Worm (Caenorhabditis elegans): ENCODE data around the gene sams-3.

The sams-3 gene

DNA sequence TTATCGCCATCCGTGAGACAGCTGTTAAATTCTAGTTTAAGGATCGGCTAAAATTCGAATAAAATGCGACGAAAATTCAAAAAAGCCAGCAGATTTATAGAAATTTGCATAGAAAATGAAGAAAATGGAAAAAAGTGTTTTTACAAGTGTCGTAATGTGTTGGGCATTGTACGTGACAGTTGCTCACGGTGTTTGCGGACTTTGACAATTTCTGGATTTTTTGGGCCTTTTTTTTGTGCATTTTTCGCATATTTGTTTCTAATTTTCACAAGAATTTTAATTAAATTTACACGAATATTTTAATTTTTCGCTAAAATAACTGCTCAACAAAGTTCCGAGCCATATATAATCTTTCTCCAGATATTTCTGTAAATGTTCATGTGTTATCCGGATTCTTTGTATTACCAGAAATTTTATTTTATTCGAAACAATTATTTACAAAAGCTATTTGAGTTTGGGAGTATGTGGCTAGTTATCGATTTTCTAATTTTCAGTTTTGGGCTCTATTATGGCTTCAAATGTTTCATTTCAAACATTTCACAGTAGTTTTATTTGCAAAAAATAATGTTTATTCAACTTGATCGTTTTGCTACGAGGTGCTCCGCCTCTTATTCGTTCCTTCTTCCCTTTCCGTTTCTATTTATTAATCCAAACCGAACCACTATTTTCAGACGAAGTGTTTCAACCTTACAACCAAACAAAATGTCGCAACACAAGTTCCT, at the start of gene sams-3:
sams-3 (plus strand) TSS at position 672 of the 722 bp plus-strand sequence.
- TF ChIP-seq F13C5.2 (tag; optimal IDR thresholded peaks at IDR 0.05) (peak; percentile 25), ama-1 (optimal IDR thresholded peaks at IDR 0.05) (no peak), hmg-4 (GFP tag; optimal IDR thresholded peaks at IDR 0.05) (no peak)

- TF ChIP-seq ets-7 (tag; optimal IDR thresholded peaks at IDR 0.05) (no peak), tbx-37 (GFP tag; conservative IDR thresholded peaks at IDR 0.05) (no peak), aly-1 (tag; optimal IDR thresholded peaks at IDR 0.05) (no peak), hnd-1 (tag; optimal IDR thresholded peaks at IDR 0.05) (no peak), flt-1 (GFP tag; IDR thresholded peaks at IDR 0.05) (no peak), tra-4 (tag; optimal IDR thresholded peaks at IDR 0.05) (no peak), pes-1 (GFP tag; IDR thresholded peaks at IDR 0.05) (no peak), hmg-4 (GFP tag; optimal IDR thresholded peaks at IDR 0.05) (no peak), ceh-13 (GFP tag; optimal IDR thresholded peaks at IDR 0.05) (no peak), B0310.2 (tag; optimal IDR thresholded peaks at IDR 0.05) (no peak), hmbx-1 (tag; optimal IDR thresholded peaks at IDR 0.05) (no peak), sea-1 (GFP tag; conservative IDR thresholded peaks at IDR 0.05) (no peak), scrt-1 (GFP tag; IDR thresholded peaks at IDR 0.05) (no peak), ceh-36 (tag; optimal IDR thresholded peaks at IDR 0.05) (no peak), F13C5.2 (tag; optimal IDR thresholded peaks at IDR 0.05) (no peak)
Measured at ce11 chrIV:5799577-5799976, 48.9 kb upstream of the sams-3 start.

DNA sequence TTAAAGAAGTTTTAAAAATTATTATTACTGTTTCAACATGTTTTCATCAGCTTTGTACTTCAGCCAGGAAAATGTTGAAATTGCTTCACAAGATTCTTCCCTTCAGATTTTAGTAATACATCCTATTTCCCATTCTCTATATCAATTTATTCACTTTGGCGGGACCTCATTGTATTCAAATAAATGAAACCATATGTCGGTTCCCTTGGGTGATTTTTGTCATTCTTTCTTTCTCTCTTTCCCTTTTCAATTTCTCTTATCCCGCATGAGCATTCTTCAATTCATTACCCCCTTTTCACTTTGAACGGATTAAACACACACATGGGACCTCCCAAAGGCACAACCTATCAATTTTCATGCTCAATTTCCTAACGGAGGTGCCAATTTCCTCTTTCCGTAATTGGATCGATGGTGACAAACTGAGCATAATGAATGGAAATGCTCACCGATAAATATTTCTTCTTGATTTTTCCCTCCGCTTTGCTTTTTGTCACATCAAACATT, 44.9 kb upstream of the sams-3 start:
- no peak for TF ChIP-seq ama-1 (optimal IDR thresholded peaks at IDR 0.05)
- no peak for TF ChIP-seq tbx-11 (GFP tag; IDR thresholded peaks at IDR 0.05)
- no peak for TF ChIP-seq B0310.2 (tag; optimal IDR thresholded peaks at IDR 0.05)

DNA sequence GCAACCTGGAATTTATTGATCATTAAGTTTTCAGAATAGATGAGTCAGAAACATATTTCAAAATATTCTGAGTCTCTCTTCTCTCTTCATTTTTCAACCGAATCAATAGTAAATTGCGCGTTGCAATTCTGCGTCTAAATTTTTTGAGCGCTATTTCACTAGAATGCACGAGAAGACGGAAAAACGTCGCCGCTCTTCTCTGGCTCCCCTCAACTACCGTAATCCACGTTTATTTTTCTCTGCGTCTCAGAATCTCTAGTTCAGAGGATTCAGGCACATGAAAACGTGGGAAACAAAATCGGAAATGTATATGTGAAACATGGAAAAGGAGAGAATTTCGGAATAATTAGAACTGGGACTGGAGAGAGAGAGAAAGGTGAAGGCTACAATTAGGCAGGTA, 43.0 kb upstream of the sams-3 start:
- TF ChIP-seq tbx-11 (GFP tag; IDR thresholded peaks at IDR 0.05), result no peak
- TF ChIP-seq B0310.2 (tag; optimal IDR thresholded peaks at IDR 0.05), result no peak
- TF ChIP-seq F13C5.2 (tag; optimal IDR thresholded peaks at IDR 0.05), result no peak
- TF ChIP-seq scrt-1 (GFP tag; IDR thresholded peaks at IDR 0.05), result no peak
- TF ChIP-seq tbx-37 (GFP tag; conservative IDR thresholded peaks at IDR 0.05), result no peak
- no peak for TF ChIP-seq flt-1 (GFP tag; IDR thresholded peaks at IDR 0.05)
- no peak for TF ChIP-seq hnd-1 (tag; optimal IDR thresholded peaks at IDR 0.05)
- TF ChIP-seq tra-4 (tag; optimal IDR thresholded peaks at IDR 0.05), result no peak
- TF ChIP-seq ceh-36 (tag; optimal IDR thresholded peaks at IDR 0.05), result no peak
- TF ChIP-seq sea-1 (GFP tag; conservative IDR thresholded peaks at IDR 0.05), result no peak
- TF ChIP-seq pes-1 (GFP tag; IDR thresholded peaks at IDR 0.05), result no peak
- TF ChIP-seq hmg-4 (GFP tag; optimal IDR thresholded peaks at IDR 0.05), result no peak
- no peak for TF ChIP-seq ama-1 (optimal IDR thresholded peaks at IDR 0.05)
- TF ChIP-seq aly-1 (tag; optimal IDR thresholded peaks at IDR 0.05), result no peak
- TF ChIP-seq ceh-13 (GFP tag; optimal IDR thresholded peaks at IDR 0.05), result no peak
- no peak for TF ChIP-seq hmbx-1 (tag; optimal IDR thresholded peaks at IDR 0.05)

DNA sequence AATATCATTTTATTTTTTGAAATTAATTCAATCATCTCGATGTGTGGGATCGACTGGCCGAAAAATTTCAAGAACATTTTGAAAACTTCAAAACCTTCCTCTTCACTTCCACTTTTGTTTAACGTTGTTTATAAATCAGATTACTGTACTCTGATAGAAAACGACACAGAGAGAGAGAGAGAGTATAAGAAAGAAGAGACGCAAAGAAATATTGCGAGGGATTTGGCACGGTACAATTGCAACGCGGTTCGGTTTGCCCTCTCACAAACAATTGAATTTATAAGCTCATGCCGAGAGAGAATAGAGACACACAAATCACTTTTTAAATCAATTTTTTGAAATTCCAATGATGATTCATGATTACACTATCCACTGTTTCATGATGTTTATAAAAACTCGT, 42.1 kb upstream of the sams-3 start:
- TF ChIP-seq hmbx-1 (tag; optimal IDR thresholded peaks at IDR 0.05) (no peak), sea-1 (GFP tag; conservative IDR thresholded peaks at IDR 0.05) (no peak), ceh-36 (tag; optimal IDR thresholded peaks at IDR 0.05) (no peak), ets-7 (tag; optimal IDR thresholded peaks at IDR 0.05) (no peak), hnd-1 (tag; optimal IDR thresholded peaks at IDR 0.05) (no peak), scrt-1 (GFP tag; IDR thresholded peaks at IDR 0.05) (no peak), ama-1 (optimal IDR thresholded peaks at IDR 0.05) (no peak), flt-1 (GFP tag; IDR thresholded peaks at IDR 0.05) (no peak), hmg-4 (GFP tag; optimal IDR thresholded peaks at IDR 0.05) (no peak)

DNA sequence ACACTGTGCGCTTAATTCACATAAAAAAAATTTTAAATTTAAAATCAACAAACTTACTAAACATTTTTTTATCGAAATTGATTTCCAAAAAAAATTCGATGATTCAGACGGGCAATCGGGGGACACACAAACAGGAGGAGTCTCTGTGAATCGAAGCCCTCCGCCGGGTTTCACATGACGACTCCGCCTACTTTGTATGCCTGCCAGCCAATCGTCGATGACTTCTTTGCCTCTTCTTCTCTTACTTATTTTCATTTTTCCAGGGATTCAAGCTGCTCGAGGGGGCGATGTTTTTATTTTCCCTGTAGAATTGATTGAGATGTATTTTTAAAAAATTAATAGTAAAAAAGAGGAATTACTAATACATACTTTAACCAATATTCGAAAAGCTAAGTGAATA, 41.5 kb upstream of the sams-3 start, which contains the start of gene lntl-1:
lntl-1 (minus strand) TSS at position 185 of the 400 bp plus-strand sequence.
- TF ChIP-seq tra-4 (tag; optimal IDR thresholded peaks at IDR 0.05) (no peak), ceh-13 (GFP tag; optimal IDR thresholded peaks at IDR 0.05) (no peak), ceh-36 (tag; optimal IDR thresholded peaks at IDR 0.05) (no peak), F13C5.2 (tag; optimal IDR thresholded peaks at IDR 0.05) (no peak), pes-1 (GFP tag; IDR thresholded peaks at IDR 0.05) (no peak), flt-1 (GFP tag; IDR thresholded peaks at IDR 0.05) (no peak), aly-1 (tag; optimal IDR thresholded peaks at IDR 0.05) (no peak), B0310.2 (tag; optimal IDR thresholded peaks at IDR 0.05) (no peak), hmbx-1 (tag; optimal IDR thresholded peaks at IDR 0.05) (no peak), ets-7 (tag; optimal IDR thresholded peaks at IDR 0.05) (no peak), tbx-11 (GFP tag; IDR thresholded peaks at IDR 0.05) (no peak), tbx-37 (GFP tag; conservative IDR thresholded peaks at IDR 0.05) (no peak), scrt-1 (GFP tag; IDR thresholded peaks at IDR 0.05) (no peak), sea-1 (GFP tag; conservative IDR thresholded peaks at IDR 0.05) (no peak), hnd-1 (tag; optimal IDR thresholded peaks at IDR 0.05) (no peak), ama-1 (optimal IDR thresholded peaks at IDR 0.05) (no peak), hmg-4 (GFP tag; optimal IDR thresholded peaks at IDR 0.05) (no peak)

DNA sequence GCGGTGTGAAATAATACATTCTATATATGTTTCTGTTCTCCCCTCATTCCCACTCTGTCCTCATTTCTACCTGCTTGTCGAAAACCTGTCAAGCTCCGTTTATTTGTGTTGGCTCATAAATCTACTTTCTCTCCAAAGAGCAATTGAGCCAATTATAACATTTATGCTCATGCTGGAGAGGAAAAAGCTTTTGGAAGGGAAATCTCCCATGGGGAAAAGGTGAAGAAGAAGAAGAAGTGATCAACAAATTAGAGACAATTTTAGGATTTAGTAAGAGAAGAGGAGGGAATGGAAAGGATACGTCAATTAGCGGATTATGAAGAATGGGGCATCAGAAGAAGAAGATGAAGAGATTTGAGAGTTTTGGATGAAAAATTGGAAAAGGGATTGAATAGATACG, 38.7 kb upstream of the sams-3 start:
- no peak for TF ChIP-seq hmbx-1 (tag; optimal IDR thresholded peaks at IDR 0.05)
- TF ChIP-seq ama-1 (optimal IDR thresholded peaks at IDR 0.05), result no peak
- no peak for TF ChIP-seq aly-1 (tag; optimal IDR thresholded peaks at IDR 0.05)
- no peak for TF ChIP-seq scrt-1 (GFP tag; IDR thresholded peaks at IDR 0.05)
- TF ChIP-seq flt-1 (GFP tag; IDR thresholded peaks at IDR 0.05), result no peak
- TF ChIP-seq ets-7 (tag; optimal IDR thresholded peaks at IDR 0.05), result no peak
- no peak for TF ChIP-seq hnd-1 (tag; optimal IDR thresholded peaks at IDR 0.05)
- TF ChIP-seq B0310.2 (tag; optimal IDR thresholded peaks at IDR 0.05), result no peak
- TF ChIP-seq tbx-11 (GFP tag; IDR thresholded peaks at IDR 0.05), result no peak
- TF ChIP-seq ceh-36 (tag; optimal IDR thresholded peaks at IDR 0.05), result no peak
- TF ChIP-seq sea-1 (GFP tag; conservative IDR thresholded peaks at IDR 0.05), result no peak
- TF ChIP-seq tra-4 (tag; optimal IDR thresholded peaks at IDR 0.05), result no peak
- TF ChIP-seq pes-1 (GFP tag; IDR thresholded peaks at IDR 0.05), result no peak

Measured in whole organism, early embryonic.